Worm (Caenorhabditis elegans): ENCODE results near the gene F20D6.5.

ce11 chrV:8196993-8197392, 35.2 kb downstream of the F20D6.5 start:
- no peak for TF ChIP-seq ceh-82 (tag; optimal IDR thresholded peaks at IDR 0.05)
- TF ChIP-seq aly-2 (tag; optimal IDR thresholded peaks at IDR 0.05), result no peak
- no peak for TF ChIP-seq nhr-76 (tag; optimal IDR thresholded peaks at IDR 0.05)
- no peak for TF ChIP-seq fos-1 (tag; optimal IDR thresholded peaks at IDR 0.05)
- TF ChIP-seq mdl-1 (tag; optimal IDR thresholded peaks at IDR 0.05), result no peak
- TF ChIP-seq nhr-25 (tag; optimal IDR thresholded peaks at IDR 0.05; ENCODE audit: borderline replicate concordance, insufficient read depth), result no peak
- no peak for TF ChIP-seq lsy-2 (tag; optimal IDR thresholded peaks at IDR 0.05)
- no peak for TF ChIP-seq mdt-29 (GFP tag; IDR thresholded peaks at IDR 0.05)
